Worm (Caenorhabditis elegans) whole organism, mixed stage, embryonic: ENCODE results near the gene gly-7.

Source experiments
- M03D4.4 ChIP-seq: sonication (generic microtip); optimal IDR thresholded peaks from 2 replicates; lab custom pipeline; 2017; ENCODE audit warnings: mild to moderate bottlenecking, missing genetic modification characterization, missing compliant biosample characterization
- bed-3 ChIP-seq: fragments of 200-800 bp; sonication (Bioruptor generic); optimal IDR thresholded peaks from 3 replicates; lab custom pipeline; 2018; ENCODE audit warnings: mild to moderate bottlenecking, missing genetic modification characterization, moderate library complexity, missing compliant biosample characterization
- blmp-1 ChIP-seq: fragments of 150-350 bp; optimal IDR thresholded peaks from 2 replicates; lab custom pipeline; 2014; ENCODE audit warnings: missing biosample characterization, missing genetic modification characterization
- ceh-39 ChIP-seq: fragments of 150-350 bp; optimal IDR thresholded peaks from 2 replicates; lab custom pipeline; 2014; ENCODE audit warnings: missing biosample characterization, missing genetic modification characterization
- ceh-83 ChIP-seq: fragments of 200-800 bp; sonication (Bioruptor generic); optimal IDR thresholded peaks from 2 replicates; lab custom pipeline; 2018; ENCODE audit warnings: mild to moderate bottlenecking, missing genetic modification characterization, missing compliant biosample characterization
- ces-1 ChIP-seq: fragments of 150-350 bp; optimal IDR thresholded peaks from 2 replicates; lab custom pipeline; 2014; ENCODE audit warnings: missing biosample characterization, missing genetic modification reagents, missing genetic modification characterization
- cnd-1 ChIP-seq: fragments of 200-800 bp; sonication (Bioruptor generic); optimal IDR thresholded peaks from 2 replicates; lab custom pipeline; 2018; ENCODE audit warnings: mild to moderate bottlenecking, missing genetic modification characterization, missing compliant biosample characterization
- drap-1 ChIP-seq: fragments of 200-800 bp; sonication (Bioruptor generic); optimal IDR thresholded peaks from 3 replicates; lab custom pipeline; 2018; ENCODE audit warnings: mild to moderate bottlenecking, missing genetic modification characterization, missing compliant biosample characterization
- elt-1 ChIP-seq: sonication (generic microtip); optimal IDR thresholded peaks from 2 replicates; lab custom pipeline; 2017; ENCODE audit warnings: missing genetic modification characterization, mild to moderate bottlenecking, missing compliant biosample characterization, antibody characterized with exemption, moderate library complexity, borderline replicate concordance; ENCODE audit not compliant: insufficient read depth
- elt-3 ChIP-seq: fragments of 150-350 bp; optimal IDR thresholded peaks from 2 replicates; lab custom pipeline; 2014; ENCODE audit warnings: missing biosample characterization, missing genetic modification characterization
- ham-2 ChIP-seq: fragments of 200-800 bp; sonication (Bioruptor generic); optimal IDR thresholded peaks from 2 replicates; lab custom pipeline; 2018; ENCODE audit warnings: mild to moderate bottlenecking, missing genetic modification characterization, missing compliant biosample characterization
- hlh-1 ChIP-seq: fragments of 150-350 bp; optimal IDR thresholded peaks from 2 replicates; lab custom pipeline; 2014; ENCODE audit warnings: missing biosample characterization, missing genetic modification reagents, missing genetic modification characterization
- lin-13 ChIP-seq: fragments of 150-350 bp; optimal IDR thresholded peaks from 2 replicates; lab custom pipeline; 2014; ENCODE audit warnings: missing biosample characterization, missing genetic modification characterization
- lin-32 ChIP-seq: fragments of 200-800 bp; sonication (Bioruptor generic); optimal IDR thresholded peaks from 2 replicates; lab custom pipeline; 2018; ENCODE audit warnings: mild to moderate bottlenecking, missing genetic modification characterization, missing compliant biosample characterization
- mab-5 ChIP-seq: fragments of 150-350 bp; optimal IDR thresholded peaks from 2 replicates; lab custom pipeline; 2014; ENCODE audit warnings: missing biosample characterization, missing genetic modification characterization
- mep-1 ChIP-seq: fragments of 150-350 bp; optimal IDR thresholded peaks from 2 replicates; lab custom pipeline; 2017; ENCODE audit warnings: missing biosample characterization, missing genetic modification reagents, missing genetic modification characterization, inconsistent platforms
- nhr-2 ChIP-seq: fragments of 150-350 bp; optimal IDR thresholded peaks from 2 replicates; lab custom pipeline; 2014; ENCODE audit warnings: missing biosample characterization, missing genetic modification characterization
- nhr-28 ChIP-seq: fragments of 150-350 bp; optimal IDR thresholded peaks from 2 replicates; lab custom pipeline; 2014; ENCODE audit warnings: missing biosample characterization, missing genetic modification characterization
- nhr-76 ChIP-seq: sonication (generic microtip); optimal IDR thresholded peaks from 2 replicates; lab custom pipeline; 2017; ENCODE audit warnings: missing biosample characterization, missing genetic modification characterization
- pha-4 ChIP-seq: fragments of 150-350 bp; optimal IDR thresholded peaks from 2 replicates; lab custom pipeline; 2018; ENCODE audit warnings: missing biosample characterization, missing genetic modification reagents, missing genetic modification characterization
- sem-2 ChIP-seq: fragments of 200-800 bp; sonication (Bioruptor generic); optimal IDR thresholded peaks from 2 replicates; lab custom pipeline; 2018; ENCODE audit warnings: mild to moderate bottlenecking, missing genetic modification characterization, missing compliant biosample characterization
- snpc-4 ChIP-seq: fragments of 150-350 bp; optimal IDR thresholded peaks from 2 replicates; lab custom pipeline; 2014; ENCODE audit warnings: missing biosample characterization, missing genetic modification characterization
- sptf-1 ChIP-seq: sonication (generic microtip); optimal IDR thresholded peaks from 2 replicates; lab custom pipeline; 2017; ENCODE audit warnings: mild to moderate bottlenecking, missing genetic modification characterization, moderate library complexity, missing compliant biosample characterization
- tbx-8 ChIP-seq: fragments of 200-800 bp; sonication (Bioruptor generic); optimal IDR thresholded peaks from 2 replicates; lab custom pipeline; 2018; ENCODE audit warnings: mild to moderate bottlenecking, missing genetic modification characterization, moderate library complexity, missing compliant biosample characterization
- unc-120 ChIP-seq: sonication (generic microtip); optimal IDR thresholded peaks from 2 replicates; lab custom pipeline; 2017; ENCODE audit warnings: missing genetic modification characterization, missing compliant biosample characterization; ENCODE audit not compliant: poor library complexity, severe bottlenecking
- unc-62 ChIP-seq: fragments of 150-350 bp; optimal IDR thresholded peaks from 2 replicates; lab custom pipeline; 2014; ENCODE audit warnings: missing biosample characterization, missing genetic modification reagents, missing genetic modification characterization
- zip-8 ChIP-seq: fragments of 150-350 bp; optimal IDR thresholded peaks from 2 replicates; lab custom pipeline; 2014; ENCODE audit warnings: missing biosample characterization, missing genetic modification characterization
- ztf-11 ChIP-seq: fragments of 150-350 bp; optimal IDR thresholded peaks from 2 replicates; lab custom pipeline; 2014; ENCODE audit warnings: missing biosample characterization, missing genetic modification characterization

gly-7 gene

DNA sequence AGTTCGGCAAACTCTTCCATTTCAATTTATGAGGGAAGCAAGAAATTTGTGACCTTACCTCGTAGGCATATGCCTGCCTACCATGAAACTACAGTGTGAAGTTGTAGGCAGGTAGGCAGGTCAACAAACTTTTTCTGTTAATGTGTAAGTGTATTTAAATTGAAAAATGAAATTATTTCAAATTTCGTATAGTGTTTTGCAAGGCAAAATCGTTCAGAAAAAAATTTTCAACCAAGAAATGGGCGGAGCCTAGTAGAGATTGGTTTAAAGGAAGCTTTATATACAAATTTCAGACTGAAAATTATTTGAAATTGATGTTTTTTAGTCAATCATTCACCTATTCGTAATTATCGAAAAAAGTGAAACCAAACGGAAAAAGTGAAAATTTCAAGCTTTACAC, 36.7 kb upstream of the gly-7 start:
- TF ChIP-seq M03D4.4 (tag; lab: Kevin White, UChicago) (no peak), lin-13 (tag; lab: Kevin White, UChicago) (no peak), elt-3 (tag; lab: Kevin White, UChicago) (no peak), mab-5 (tag; lab: Kevin White, UChicago) (no peak), nhr-28 (tag; lab: Kevin White, UChicago) (no peak), tbx-8 (GFP tag; lab: Kevin White, UChicago) (no peak), sptf-1 (no peak), bed-3 (GFP tag; lab: Kevin White, UChicago) (no peak), ceh-83 (GFP tag; lab: Kevin White, UChicago) (no peak), snpc-4 (tag; lab: Kevin White, UChicago) (no peak), ceh-39 (tag; lab: Kevin White, UChicago) (no peak), ces-1 (GFP tag; lab: Kevin White, UChicago) (no peak)

DNA sequence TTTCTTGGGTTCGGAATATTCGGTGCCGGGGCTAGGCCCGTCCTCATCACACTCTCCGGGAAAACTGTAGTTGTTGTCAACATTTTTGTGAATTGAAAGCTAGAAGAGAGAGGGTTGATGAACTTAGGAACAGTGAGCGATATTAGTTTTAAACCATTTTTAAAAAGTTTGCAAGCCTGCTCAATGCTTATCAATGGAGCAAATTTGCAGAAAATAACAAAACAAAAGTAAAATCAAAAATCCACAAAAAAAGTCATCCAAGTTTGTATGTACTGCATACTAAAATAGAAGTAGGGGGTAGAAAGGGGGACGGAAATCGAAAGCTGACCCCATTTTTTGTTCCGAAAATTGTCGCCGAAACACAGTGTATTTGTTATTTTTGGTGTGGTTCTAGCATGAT, 35.1 kb upstream of the gly-7 start, which contains the start of gene T10B5.10:
Gene T10B5.10 (minus strand): TSS at position 101 of the 400 bp plus-strand sequence.
- TF ChIP-seq elt-1, result no peak

ce11 chrV:1855087-1855486, 34.0 kb upstream of the gly-7 start:
- no peak for TF ChIP-seq ztf-11 (tag; lab: Kevin White, UChicago)

DNA sequence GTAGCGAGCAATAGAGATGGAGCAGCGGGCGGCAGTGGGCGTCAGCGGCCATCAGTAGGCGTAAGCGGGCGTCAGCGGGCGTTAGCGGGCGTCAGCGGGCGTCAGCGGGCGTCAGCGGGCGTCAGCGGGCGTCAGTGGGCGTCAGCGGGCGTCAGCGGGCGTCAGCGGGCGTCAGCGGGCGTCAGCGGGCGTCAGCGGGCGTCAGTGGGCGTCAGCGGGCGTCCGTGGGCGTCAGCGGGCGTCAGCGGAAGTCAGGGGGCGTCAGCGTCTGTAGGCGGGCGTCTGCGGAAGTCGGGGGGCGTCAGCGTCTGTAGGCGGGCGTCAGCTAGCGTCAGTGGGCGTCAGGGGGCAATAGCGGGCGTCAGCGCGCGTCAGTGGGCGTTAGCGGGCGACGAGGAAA, 28.9 kb upstream of the gly-7 start:
- TF ChIP-seq sptf-1, result peak; percentile 25

DNA sequence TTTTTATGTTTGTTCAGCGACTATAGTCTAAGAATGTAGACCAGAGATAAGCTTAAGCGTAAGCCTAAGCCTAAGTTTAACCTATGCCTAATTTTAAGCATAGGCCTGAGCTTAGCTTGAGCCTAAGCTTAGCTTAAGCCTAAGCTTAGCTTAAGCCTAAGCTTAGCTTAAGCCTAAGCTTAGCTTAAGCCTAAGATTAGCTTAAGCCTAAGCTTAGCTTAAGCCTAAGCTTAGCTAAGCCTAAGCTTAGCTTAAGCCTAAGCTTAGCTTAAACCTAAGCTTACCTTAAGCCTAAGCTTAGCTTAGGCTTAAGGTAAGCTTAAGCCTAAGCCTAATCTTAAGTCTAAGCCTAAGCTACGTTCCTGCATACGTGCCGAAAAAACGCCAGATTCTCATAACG, 27.5 kb upstream of the gly-7 start:
- TF ChIP-seq elt-3 (tag; lab: Kevin White, UChicago), result no peak
- TF ChIP-seq ceh-39 (tag; lab: Kevin White, UChicago), result no peak
- TF ChIP-seq ham-2 (GFP tag; lab: Kevin White, UChicago), result peak; percentile 71
- TF ChIP-seq snpc-4 (tag; lab: Kevin White, UChicago), result no peak
- no peak for TF ChIP-seq bed-3 (GFP tag; lab: Kevin White, UChicago)
- no peak for TF ChIP-seq pha-4
- no peak for TF ChIP-seq cnd-1 (tag; lab: Kevin White, UChicago)
- TF ChIP-seq zip-8 (tag; lab: Kevin White, UChicago), result no peak

- TF ChIP-seq ztf-11 (tag; lab: Kevin White, UChicago) (no peak), drap-1 (GFP tag; lab: Kevin White, UChicago) (no peak), nhr-2 (no peak), nhr-76 (no peak), hlh-1 (tag; lab: Kevin White, UChicago) (no peak), unc-62 (GFP tag; lab: Kevin White, UChicago) (no peak), unc-120 (tag; lab: Kevin White, UChicago) (no peak), sem-2 (GFP tag; lab: Kevin White, UChicago) (no peak), ham-2 (GFP tag; lab: Kevin White, UChicago) (no peak), lin-32 (no peak), lin-13 (tag; lab: Kevin White, UChicago) (no peak), cnd-1 (tag; lab: Kevin White, UChicago) (no peak), tbx-8 (GFP tag; lab: Kevin White, UChicago) (no peak), nhr-28 (tag; lab: Kevin White, UChicago) (no peak), M03D4.4 (tag; lab: Kevin White, UChicago) (no peak), blmp-1 (tag; lab: Kevin White, UChicago) (no peak), elt-3 (tag; lab: Kevin White, UChicago) (no peak), pha-4 (no peak), mep-1 (tag; lab: Kevin White, UChicago) (no peak), ces-1 (GFP tag; lab: Kevin White, UChicago) (no peak)
Measured at ce11 chrV:1845977-1846376, 24.9 kb upstream of the gly-7 start, which contains the start of gene T10B5.7. Gene T10B5.7, plus strand, starts transcription at chrV:1846201.

DNA sequence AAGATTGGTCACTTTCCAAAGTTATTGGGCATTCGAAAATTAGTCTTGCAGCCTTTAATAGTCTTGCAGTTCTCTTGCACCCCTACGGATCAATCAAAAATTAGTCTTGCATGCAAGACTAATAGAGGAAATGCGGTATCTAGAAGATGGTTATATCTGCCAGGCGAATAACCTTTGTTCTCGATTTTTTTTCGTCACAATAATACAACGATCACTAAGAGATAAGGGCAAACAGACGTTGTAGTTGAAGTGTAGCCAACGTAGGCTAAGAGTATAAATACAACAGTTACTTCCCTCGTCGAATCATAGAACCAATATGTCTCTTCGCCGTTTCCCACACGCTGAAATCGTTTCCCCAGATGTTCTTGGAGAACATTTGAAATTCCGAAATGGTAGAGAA, 20.6 kb upstream of the gly-7 start, which contains the start of gene T10B5.8:
Gene T10B5.8 (plus strand): TSS at position 301 of the 400 bp plus-strand sequence.
- no peak for TF ChIP-seq cnd-1 (tag; lab: Kevin White, UChicago)
- no peak for TF ChIP-seq pha-4
- TF ChIP-seq drap-1 (GFP tag; lab: Kevin White, UChicago), result no peak
- TF ChIP-seq bed-3 (GFP tag; lab: Kevin White, UChicago), result no peak
- no peak for TF ChIP-seq elt-3 (tag; lab: Kevin White, UChicago)
